In genomic region chrIV:2466249-2466648, ce11 we compare ENCODE assay signal across 5 worm cellular contexts.
TF ChIP-seq lines count a peak whose summit lies in the region.

No protein-coding gene starts in this region.

TF ChIP-seq in whole organism, L1 larva, 84 proteins besides CTCF, POLR2A, EP300 and RAD21:
- no peak for TF ChIP-seq efl-1 (optimal IDR thresholded peaks at IDR 0.05; lab: Kevin White, UChicago)
- peak in 1 of 2 experiments; percentile 63 for TF ChIP-seq efl-1 (GFP tag; optimal IDR thresholded peaks at IDR 0.05 in 1 of 2; lab: Kevin White, UChicago)
- peak; percentile 48 for TF ChIP-seq nhr-20 (tag; optimal IDR thresholded peaks at IDR 0.05; lab: Kevin White, UChicago)
- no peak for TF ChIP-seq nhr-11 (tag; optimal IDR thresholded peaks at IDR 0.05; lab: Kevin White, UChicago)
- no peak for TF ChIP-seq ceh-8 (GFP tag; optimal IDR thresholded peaks at IDR 0.05; lab: Kevin White, UChicago)
- TF ChIP-seq elt-2 (tag; optimal IDR thresholded peaks at IDR 0.05; lab: Kevin White, UChicago) = peak; percentile 36

TF ChIP-seq in whole organism, L2 larva, 48 proteins besides CTCF, POLR2A, EP300 and RAD21:
- peak; percentile 31 for TF ChIP-seq sma-9 (GFP tag; optimal IDR thresholded peaks at IDR 0.05; lab: Kevin White, UChicago)
- TF ChIP-seq sma-9 (tag; optimal IDR thresholded peaks at IDR 0.05; lab: Kevin White, UChicago) = no peak
- TF ChIP-seq gmeb-1 (tag; optimal IDR thresholded peaks at IDR 0.05; lab: Kevin White, UChicago) = peak; percentile 14
- TF ChIP-seq mab-5 (tag; optimal IDR thresholded peaks at IDR 0.05; lab: Kevin White, UChicago) = no peak
- TF ChIP-seq fos-1 (tag; optimal IDR thresholded peaks at IDR 0.05; lab: Kevin White, UChicago) = peak; percentile 19
- no peak for TF ChIP-seq ama-1 (optimal IDR thresholded peaks at IDR 0.05; lab: Kevin White, UChicago)

TF ChIP-seq in whole organism, L3 larva, 47 proteins besides CTCF, POLR2A, EP300 and RAD21:
- peak; percentile 11 for TF ChIP-seq jun-1 (tag; optimal IDR thresholded peaks at IDR 0.05; lab: Kevin White, UChicago)
- TF ChIP-seq nhr-43 (tag; optimal IDR thresholded peaks at IDR 0.05; lab: Kevin White, UChicago; ENCODE audit: poor library complexity, severe bottlenecking) = no peak
- peak; percentile 78 for TF ChIP-seq pqm-1 (tag; optimal IDR thresholded peaks at IDR 0.05; lab: Kevin White, UChicago)
- peak; percentile 61 for TF ChIP-seq elt-2 (tag; optimal IDR thresholded peaks at IDR 0.05; lab: Kevin White, UChicago)
- TF ChIP-seq nfya-1 (tag; optimal IDR thresholded peaks at IDR 0.05; lab: Kevin White, UChicago; ENCODE audit: insufficient read depth) = no peak
- no peak for TF ChIP-seq nhr-25 (tag; optimal IDR thresholded peaks at IDR 0.05; lab: Kevin White, UChicago)

TF ChIP-seq in whole organism, L4 larva, 104 proteins besides CTCF, POLR2A, EP300 and RAD21:
- no peak for TF ChIP-seq zfp-2 (tag; optimal IDR thresholded peaks at IDR 0.05; lab: Kevin White, UChicago)
- TF ChIP-seq lir-3 (tag; optimal IDR thresholded peaks at IDR 0.05; lab: Kevin White, UChicago) = no peak
- no peak for TF ChIP-seq cey-2 (tag; optimal IDR thresholded peaks at IDR 0.05; lab: Kevin White, UChicago; ENCODE audit: borderline replicate concordance, insufficient read depth)
- TF ChIP-seq sdz-12 (GFP tag; optimal IDR thresholded peaks at IDR 0.05; lab: Kevin White, UChicago) = no peak
- peak; percentile 77 for TF ChIP-seq nhr-28 (tag; optimal IDR thresholded peaks at IDR 0.05; lab: Kevin White, UChicago)
- peak; percentile 72 for TF ChIP-seq pqm-1 (tag; optimal IDR thresholded peaks at IDR 0.05; lab: Kevin White, UChicago)

TF ChIP-seq in whole organism, young adult, 124 proteins besides CTCF, POLR2A, EP300 and RAD21:
- TF ChIP-seq nhr-80 (tag; optimal IDR thresholded peaks at IDR 0.05; lab: Kevin White, UChicago) = peak; percentile 64
- no peak for TF ChIP-seq mcd-1 (GFP tag; IDR thresholded peaks at IDR 0.05; lab: Robert Waterston, UW)
